Fruit fly (Drosophila melanogaster) whole organism, embryonic: ENCODE results near the gene CG34135.

Experiments used
- Abd-B ChIP-seq: fragments of 200-800 bp; sonication (Bioruptor generic); optimal IDR thresholded peaks from 2 replicates; lab custom pipeline; 2018; ENCODE audit warnings: missing biosample characterization, mild to moderate bottlenecking, missing genetic modification characterization, moderate library complexity
- Ada2b ChIP-seq: fragments of 200-800 bp; sonication (Bioruptor generic); IDR thresholded peaks from 2 replicates; pipeline ENCODE4 v1.3.6; 2022; ENCODE audit warnings: missing biosample characterization, missing genetic modification characterization
- BEAF-32 ChIP-seq: fragments of 200-800 bp; sonication (Bioruptor generic); optimal IDR thresholded peaks from 3 replicates; lab custom pipeline; 2017; ENCODE audit warnings: missing biosample characterization, missing genetic modification characterization, mild to moderate bottlenecking, moderate library complexity, missing genetic modification reagents
- Blimp-1 ChIP-seq: fragments of 200-800 bp; sonication (Bioruptor generic); optimal IDR thresholded peaks from 3 replicates; lab custom pipeline; 2018; ENCODE audit warnings: missing biosample characterization, missing genetic modification characterization, mild to moderate bottlenecking, moderate library complexity, missing genetic modification reagents
- CG10321 ChIP-seq: fragments of 200-800 bp; sonication (Bioruptor generic); IDR thresholded peaks from 2 replicates; pipeline ENCODE4 v1.3.6; 2022; ENCODE audit warnings: missing biosample characterization, missing genetic modification characterization
- CG10431 ChIP-seq: fragments of 200-800 bp; sonication (Bioruptor generic); optimal IDR thresholded peaks from 3 replicates; lab custom pipeline; 2018; ENCODE audit warnings: missing biosample characterization, mild to moderate bottlenecking, missing genetic modification characterization
- CG13894 ChIP-seq: fragments of 200-800 bp; sonication (Bioruptor generic); optimal IDR thresholded peaks from 3 replicates; lab custom pipeline; 2018; ENCODE audit warnings: missing biosample characterization, mild to moderate bottlenecking, missing genetic modification characterization, moderate library complexity
- CG14050 ChIP-seq: fragments of 200-800 bp; sonication (Bioruptor generic); IDR thresholded peaks from 3 replicates; pipeline ENCODE4 v1.3.6; 2022; ENCODE audit warnings: missing biosample characterization, missing genetic modification characterization
- CG14441 ChIP-seq: fragments of 200-800 bp; sonication (Bioruptor generic); IDR thresholded peaks from 2 replicates; pipeline ENCODE4 v1.3.6; 2022; ENCODE audit warnings: missing biosample characterization, missing genetic modification characterization
- CG14860 ChIP-seq: fragments of 200-800 bp; sonication (Bioruptor generic); IDR thresholded peaks from 3 replicates; pipeline ENCODE4 v1.3.6; 2022; ENCODE audit warnings: missing biosample characterization, missing genetic modification characterization; ENCODE audit not compliant: partially characterized antibody
- CG15479 ChIP-seq: fragments of 200-800 bp; sonication (Bioruptor generic); optimal IDR thresholded peaks from 3 replicates; lab custom pipeline; 2019; ENCODE audit warnings: missing biosample characterization, mild to moderate bottlenecking, missing genetic modification characterization, moderate library complexity
- CG15601 ChIP-seq: fragments of 200-800 bp; sonication (Bioruptor generic); optimal IDR thresholded peaks from 3 replicates; lab custom pipeline; 2019; ENCODE audit warnings: missing biosample characterization, mild to moderate bottlenecking, missing genetic modification characterization, moderate library complexity
- CG17186 ChIP-seq: fragments of 200-800 bp; sonication (Bioruptor generic); optimal IDR thresholded peaks from 3 replicates; lab custom pipeline; 2017; ENCODE audit warnings: missing biosample characterization, missing genetic modification reagents, missing genetic modification characterization
- CG18764 ChIP-seq: fragments of 200-800 bp; sonication (Bioruptor generic); optimal IDR thresholded peaks from 3 replicates; lab custom pipeline; 2016; ENCODE audit warnings: missing biosample characterization, missing genetic modification characterization
- CG30020 ChIP-seq: fragments of 200-800 bp; optimal IDR thresholded peaks from 2 replicates; lab custom pipeline; 2019; ENCODE audit warnings: missing biosample characterization, mild to moderate bottlenecking, missing genetic modification characterization, moderate library complexity
- CG31224 ChIP-seq: fragments of 200-800 bp; sonication (Bioruptor generic); IDR thresholded peaks from 2 replicates; pipeline ENCODE4 v1.3.6; 2022; ENCODE audit warnings: missing biosample characterization, missing genetic modification characterization
- CG4730 ChIP-seq: fragments of 200-800 bp; sonication (Bioruptor generic); IDR thresholded peaks from 2 replicates; pipeline ENCODE4 v1.3.6; 2022; ENCODE audit warnings: missing biosample characterization, missing genetic modification characterization
- CG4820 ChIP-seq: fragments of 200-800 bp; sonication (Bioruptor generic); optimal IDR thresholded peaks from 3 replicates; lab custom pipeline; 2016; ENCODE audit warnings: missing biosample characterization, missing genetic modification characterization
- CG8944 ChIP-seq: fragments of 200-800 bp; sonication (Bioruptor generic); optimal IDR thresholded peaks from 3 replicates; lab custom pipeline; 2016; ENCODE audit warnings: missing biosample characterization, missing genetic modification characterization
- Camta ChIP-seq: fragments of 200-800 bp; sonication (Bioruptor generic); optimal IDR thresholded peaks from 2 replicates; lab custom pipeline; 2016; ENCODE audit warnings: missing biosample characterization, missing genetic modification characterization
- Dfd ChIP-seq, 2 experiments: fragments of >200 bp; optimal IDR thresholded peaks; 2 replicates each; lab custom pipeline; 2017; ENCODE audit warnings: missing biosample characterization in 2 of 2, missing genetic modification characterization in 2 of 2
- Dll ChIP-seq: fragments of 200-800 bp; sonication (Bioruptor generic); IDR thresholded peaks from 4 replicates; pipeline ENCODE4 v1.3.6; 2022; ENCODE audit warnings: missing biosample characterization, missing genetic modification characterization; ENCODE audit not compliant: partially characterized antibody
- Doc2 ChIP-seq: fragments of 200-800 bp; sonication (Bioruptor generic); IDR thresholded peaks from 2 replicates; pipeline ENCODE4 v1.3.6; 2022; ENCODE audit warnings: missing biosample characterization, missing genetic modification characterization
- Drgx ChIP-seq: fragments of 200-800 bp; sonication (Bioruptor generic); IDR thresholded peaks from 2 replicates; pipeline ENCODE4 v1.3.6; 2022; ENCODE audit warnings: missing biosample characterization, missing genetic modification characterization
- Fer1 ChIP-seq: fragments of 200-800 bp; sonication (Bioruptor generic); optimal IDR thresholded peaks from 2 replicates; lab custom pipeline; 2017; ENCODE audit warnings: missing biosample characterization, mild to moderate bottlenecking, missing genetic modification characterization
- HLH3B ChIP-seq: fragments of 200-800 bp; sonication (Bioruptor generic); IDR thresholded peaks from 2 replicates; pipeline ENCODE4 v1.3.6; 2022; ENCODE audit warnings: missing biosample characterization, missing genetic modification characterization
- HmgZ ChIP-seq: fragments of 200-800 bp; sonication (Bioruptor generic); optimal IDR thresholded peaks from 2 replicates; lab custom pipeline; 2018; ENCODE audit warnings: missing biosample characterization, mild to moderate bottlenecking, missing genetic modification characterization
- Lhr ChIP-seq: fragments of 200-800 bp; sonication (Bioruptor generic); optimal IDR thresholded peaks from 3 replicates; lab custom pipeline; 2017; ENCODE audit warnings: mild to moderate bottlenecking, missing biosample characterization, missing genetic modification reagents, missing genetic modification characterization
- Nf-YA ChIP-seq: fragments of 200-800 bp; sonication (Bioruptor generic); IDR thresholded peaks from 2 replicates; pipeline ENCODE4 v1.3.6; 2022; ENCODE audit warnings: missing biosample characterization, missing genetic modification characterization
- Poxn ChIP-seq: fragments of 200-800 bp; sonication (Bioruptor generic); IDR thresholded peaks from 2 replicates; pipeline ENCODE4 v1.3.6; 2022; ENCODE audit warnings: missing biosample characterization, missing genetic modification characterization
- Rfx ChIP-seq: fragments of 200-800 bp; sonication (Bioruptor generic); IDR thresholded peaks from 2 replicates; pipeline ENCODE4 v1.3.6; 2022; ENCODE audit warnings: missing biosample characterization, missing genetic modification characterization
- Sox102F ChIP-seq: fragments of 200-800 bp; sonication (Bioruptor generic); optimal IDR thresholded peaks from 2 replicates; lab custom pipeline; 2018; ENCODE audit warnings: missing biosample characterization, mild to moderate bottlenecking, missing genetic modification characterization, moderate library complexity
- al ChIP-seq: fragments of 200-800 bp; sonication (Bioruptor generic); IDR thresholded peaks from 2 replicates; pipeline ENCODE4 v1.3.6; 2022; ENCODE audit warnings: missing biosample characterization, missing genetic modification characterization
- cato ChIP-seq: fragments of 200-800 bp; sonication (Bioruptor generic); optimal IDR thresholded peaks from 2 replicates; lab custom pipeline; 2016; ENCODE audit warnings: missing biosample characterization, missing genetic modification characterization, borderline replicate concordance
- chm ChIP-seq: fragments of 200-800 bp; sonication (Bioruptor generic); IDR thresholded peaks from 2 replicates; pipeline ENCODE4 v1.3.6; 2022; ENCODE audit warnings: missing biosample characterization, missing genetic modification characterization
- crc ChIP-seq: fragments of 200-800 bp; sonication (Bioruptor generic); optimal IDR thresholded peaks from 2 replicates; lab custom pipeline; 2016; ENCODE audit warnings: missing biosample characterization, missing genetic modification characterization
- disco-r ChIP-seq: fragments of 200-800 bp; sonication (Bioruptor generic); optimal IDR thresholded peaks from 2 replicates; lab custom pipeline; 2016; ENCODE audit warnings: missing biosample characterization, missing genetic modification characterization
- gsb ChIP-seq: fragments of 200-800 bp; sonication (Bioruptor generic); IDR thresholded peaks from 2 replicates; pipeline ENCODE4 v1.3.6; 2022; ENCODE audit warnings: missing biosample characterization, missing genetic modification characterization
- ham ChIP-seq: fragments of 200-800 bp; sonication (Bioruptor generic); IDR thresholded peaks from 2 replicates; pipeline ENCODE4 v1.3.6; 2022; ENCODE audit warnings: missing biosample characterization, missing genetic modification characterization
- ind ChIP-seq: fragments of 200-800 bp; sonication (Bioruptor generic); optimal IDR thresholded peaks from 3 replicates; lab custom pipeline; 2016; ENCODE audit warnings: missing biosample characterization, missing genetic modification characterization
- ken ChIP-seq: fragments of 200-800 bp; sonication (Bioruptor generic); IDR thresholded peaks from 3 replicates; pipeline ENCODE4 v1.3.6; 2022; ENCODE audit warnings: missing biosample characterization, missing genetic modification characterization
- luna ChIP-seq: fragments of 200-800 bp; sonication (Bioruptor generic); optimal IDR thresholded peaks from 2 replicates; lab custom pipeline; 2016; ENCODE audit warnings: missing biosample characterization, missing genetic modification characterization
- mld ChIP-seq: fragments of 200-800 bp; sonication (Bioruptor generic); IDR thresholded peaks from 3 replicates; pipeline ENCODE4 v1.3.6; 2022; ENCODE audit warnings: missing biosample characterization, missing genetic modification characterization; ENCODE audit not compliant: partially characterized antibody
- odd ChIP-seq: fragments of 200-800 bp; sonication (Bioruptor generic); optimal IDR thresholded peaks from 2 replicates; lab custom pipeline; 2017; ENCODE audit warnings: missing biosample characterization, mild to moderate bottlenecking, missing genetic modification characterization
- org-1 ChIP-seq: fragments of 200-800 bp; sonication (Bioruptor generic); optimal IDR thresholded peaks from 2 replicates; lab custom pipeline; 2017; ENCODE audit warnings: missing biosample characterization, missing genetic modification characterization
- pnt ChIP-seq: fragments of 200-800 bp; sonication (Bioruptor generic); optimal IDR thresholded peaks from 3 replicates; lab custom pipeline; 2016; ENCODE audit warnings: missing biosample characterization, missing genetic modification characterization
- sr ChIP-seq: fragments of 200-800 bp; sonication (Bioruptor generic); IDR thresholded peaks from 3 replicates; pipeline ENCODE4 v1.3.6; 2022; ENCODE audit warnings: missing biosample characterization, missing genetic modification characterization
- toy ChIP-seq: fragments of 200-800 bp; sonication (Bioruptor generic); IDR thresholded peaks from 2 replicates; pipeline ENCODE4 v1.3.6; 2022; ENCODE audit warnings: missing biosample characterization, missing genetic modification characterization
- unpg ChIP-seq: fragments of 200-800 bp; sonication (Bioruptor generic); optimal IDR thresholded peaks from 3 replicates; lab custom pipeline; 2018; ENCODE audit warnings: missing biosample characterization, mild to moderate bottlenecking, missing genetic modification characterization, moderate library complexity
- vfl ChIP-seq: fragments of 200-800 bp; sonication (Bioruptor generic); optimal IDR thresholded peaks from 2 replicates; lab custom pipeline; 2016; ENCODE audit warnings: missing biosample characterization, missing genetic modification characterization

Gene CG34135

DNA sequence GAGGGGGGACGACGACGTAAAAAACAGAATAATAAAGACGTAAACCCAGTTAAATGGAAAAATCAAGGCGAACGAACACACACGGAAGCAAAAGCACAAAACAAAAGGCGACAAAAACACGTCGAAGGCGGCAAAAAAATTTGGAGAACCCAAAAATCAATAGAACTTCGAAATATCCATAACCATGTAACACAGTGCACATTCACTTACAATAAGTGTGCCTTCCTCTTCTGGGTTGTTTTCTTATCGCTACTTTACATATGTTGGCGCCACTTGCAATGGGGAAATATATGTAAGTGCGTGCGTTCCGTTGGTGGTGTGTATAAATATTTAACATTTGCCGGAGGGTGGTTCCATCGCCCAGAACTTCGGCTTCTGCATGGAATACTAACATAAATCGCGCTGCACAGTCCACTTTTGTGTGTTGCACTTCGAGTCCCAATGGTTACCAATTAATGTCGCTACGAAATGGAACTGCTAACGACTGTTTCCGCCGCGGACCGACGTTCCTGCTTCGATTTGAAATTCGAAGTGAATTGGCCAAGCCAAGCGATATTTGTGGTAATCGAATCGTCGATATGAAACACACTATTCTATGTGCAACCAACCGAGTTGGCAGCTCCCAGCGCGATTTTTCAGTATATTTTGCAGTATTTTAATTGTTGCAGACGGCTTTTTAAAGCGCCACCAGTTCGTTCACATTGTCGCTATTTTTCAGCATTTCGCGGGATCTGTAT is 20.7 kb downstream of the CG34135 start, which contains the start of the genes CG9801 and Nasp (continued):
- TF ChIP-seq CG13894 (tag; lab: Kevin White, UChicago) = no peak
- TF ChIP-seq odd (GFP tag; lab: Kevin White, UChicago) = no peak
- TF ChIP-seq pnt (GFP tag; lab: Kevin White, UChicago) = no peak
- 0 out of 2 replicates have a peak, but pooled peaks have one; percentile 18 for TF ChIP-seq CG31224
- no peak for TF ChIP-seq CG4730 (GFP tag; lab: Robert Waterston, UW)
- TF ChIP-seq CG8944 = peak; percentile 10
- TF ChIP-seq org-1 (GFP tag; lab: Kevin White, UChicago) = peak; percentile 17
- no peak for TF ChIP-seq CG15479 (GFP tag; lab: Kevin White, UChicago)
- TF ChIP-seq CG15601 (tag; lab: Kevin White, UChicago) = peak; percentile 44
- TF ChIP-seq BEAF-32 (GFP tag; lab: Kevin White, UChicago) = peak; percentile 81
- TF ChIP-seq luna (GFP tag; lab: Kevin White, UChicago) = no peak
- peak; percentile 35 for TF ChIP-seq Fer1 (GFP tag; lab: Kevin White, UChicago)
- no peak for TF ChIP-seq CG10321 (GFP tag; lab: Robert Waterston, UW)
- peak; percentile 21 for TF ChIP-seq vfl (GFP tag; lab: Kevin White, UChicago)
- TF ChIP-seq chm = peak; percentile 74; the same call in 1 of the 2 replicates
- TF ChIP-seq CG10431 (GFP tag; lab: Kevin White, UChicago) = no peak
- peak; percentile 62 for TF ChIP-seq Rfx (GFP tag; lab: Robert Waterston, UW)
- no peak for TF ChIP-seq Ada2b
- peak; percentile 16 for TF ChIP-seq Blimp-1 (GFP tag; lab: Kevin White, UChicago)
- TF ChIP-seq Doc2 = no peak
- TF ChIP-seq CG14860 (GFP tag; lab: Robert Waterston, UW) = peak; percentile 56; the same call in 2 of the 3 replicates
- peak; percentile 59 for TF ChIP-seq CG17186
- TF ChIP-seq CG4820 (GFP tag; lab: Kevin White, UChicago) = no peak
- TF ChIP-seq CG18764 (GFP tag; lab: Kevin White, UChicago) = no peak

- TF ChIP-seq toy (GFP tag; lab: Robert Waterston, UW) = no peak
- TF ChIP-seq ind (GFP tag; lab: Kevin White, UChicago) = peak; percentile 54
- peak; percentile 45 for TF ChIP-seq Camta (GFP tag; lab: Kevin White, UChicago)
- TF ChIP-seq CG14050 (GFP tag; lab: Robert Waterston, UW) = peak; percentile 37; the same call in 1 of the 3 replicates
- TF ChIP-seq Dll = no peak
- no peak for TF ChIP-seq crc (GFP tag; lab: Kevin White, UChicago)
- peak; percentile 72 for TF ChIP-seq HLH3B
- TF ChIP-seq disco-r (GFP tag; lab: Kevin White, UChicago) = no peak
- no peak for TF ChIP-seq Dfd (GFP tag; optimal IDR thresholded peaks at IDR 0.05; lab: Kevin White, UChicago)
- peak; percentile 77 for TF ChIP-seq unpg (GFP tag; lab: Kevin White, UChicago)
- no peak for TF ChIP-seq Poxn (GFP tag; lab: Robert Waterston, UW)
- no peak for TF ChIP-seq CG30020 (tag; lab: Kevin White, UChicago)
- TF ChIP-seq ham (GFP tag; lab: Robert Waterston, UW) = no peak
- TF ChIP-seq CG14441 (GFP tag; lab: Robert Waterston, UW) = no peak
- TF ChIP-seq Nf-YA (GFP tag; lab: Robert Waterston, UW) = peak; percentile 54
- TF ChIP-seq Sox102F (GFP tag; lab: Kevin White, UChicago) = peak; percentile 82
- peak; percentile 22 for TF ChIP-seq Lhr
- peak; percentile 81 for TF ChIP-seq Drgx
- TF ChIP-seq ken = no peak
- TF ChIP-seq HmgZ = peak; percentile 1
- TF ChIP-seq mld (GFP tag; lab: Robert Waterston, UW) = no peak
- peak; percentile 73 for TF ChIP-seq Ada2b
- TF ChIP-seq gsb (GFP tag; lab: Robert Waterston, UW) = no peak
- TF ChIP-seq sr (GFP tag; lab: Robert Waterston, UW) = no peak
- TF ChIP-seq cato = no peak
- TF ChIP-seq Abd-B (GFP tag; lab: Kevin White, UChicago) = no peak
- 0 out of 2 replicates have a peak, but pooled peaks have one; percentile 22 for TF ChIP-seq al (GFP tag; lab: Robert Waterston, UW)
These were observed 21.6 kb downstream of the CG34135 start for dm6 chr3R:8746354-8746753.
